Fruit fly (Drosophila melanogaster): ENCODE measurements around the gene Polr2H.

DNA sequence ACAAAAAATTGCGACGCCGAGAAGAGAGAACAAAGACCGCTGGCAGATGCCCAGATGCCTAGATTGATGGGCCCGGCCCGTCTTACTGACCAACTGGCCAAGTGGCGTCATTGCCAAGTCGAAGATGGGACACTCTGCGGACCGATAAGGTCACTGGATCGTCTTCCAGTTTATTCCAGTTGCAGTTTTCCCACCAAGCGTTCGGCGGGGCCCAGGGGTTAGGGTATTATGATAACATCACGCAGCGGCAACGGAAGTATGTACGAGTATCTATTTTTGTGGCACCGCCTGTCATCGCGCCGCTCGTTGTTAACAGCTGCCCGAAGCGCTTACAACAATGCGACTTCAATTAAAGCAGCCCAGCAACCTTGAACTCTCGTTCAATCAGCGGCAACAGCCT lies 28.7 kb upstream of the Polr2H start:
- no peak for TF ChIP-seq hb (GFP tag; IDR thresholded peaks at IDR 0.05; ENCODE audit: partially characterized antibody)
- no peak for TF ChIP-seq CG34422 (GFP tag; IDR thresholded peaks at IDR 0.05)
- no peak for TF ChIP-seq Fer1 (GFP tag; optimal IDR thresholded peaks at IDR 0.05)
- TF ChIP-seq CG7963 (GFP tag; IDR thresholded peaks at IDR 0.05; ENCODE audit: partially characterized antibody) = no peak
- TF ChIP-seq dm (GFP tag; optimal IDR thresholded peaks at IDR 0.05) = no peak
- TF ChIP-seq CG12236 (GFP tag; optimal IDR thresholded peaks at IDR 0.05) = no peak
- no peak for TF ChIP-seq sc (optimal IDR thresholded peaks at IDR 0.05)
- no peak for TF ChIP-seq sc (GFP tag; optimal IDR thresholded peaks at IDR 0.05)
- TF ChIP-seq Nf-YB (GFP tag; optimal IDR thresholded peaks at IDR 0.05) = no peak
- no peak for TF ChIP-seq nom (GFP tag; optimal IDR thresholded peaks at IDR 0.05)
- no peak for TF ChIP-seq CG18476 (GFP tag; optimal IDR thresholded peaks at IDR 0.05)

Data from whole organism, embryonic.